Worm (Caenorhabditis elegans) whole organism, early embryonic: ENCODE results near the gene C56G3.2.

Source experiments
- F13C5.2 ChIP-seq: sonication (generic microtip); optimal IDR thresholded peaks from 2 replicates; lab custom pipeline; 2017; ENCODE audit warnings: mild to moderate bottlenecking, missing genetic modification characterization, inconsistent platforms, missing compliant biosample characterization
- ama-1 ChIP-seq: fragments of 150-350 bp; optimal IDR thresholded peaks from 2 replicates; lab custom pipeline; 2014
- ceh-13 ChIP-seq: fragments of 200-800 bp; sonication (Bioruptor generic); optimal IDR thresholded peaks from 2 replicates; lab custom pipeline; 2018; ENCODE audit warnings: mild to moderate bottlenecking, missing genetic modification characterization, missing compliant biosample characterization
- ceh-36 ChIP-seq: sonication (generic microtip); optimal IDR thresholded peaks from 2 replicates; lab custom pipeline; 2016; ENCODE audit warnings: missing genetic modification characterization, inconsistent platforms, missing compliant biosample characterization
- flt-1 ChIP-seq: fragments of 200-800 bp; sonication (Bioruptor generic); IDR thresholded peaks from 2 replicates; pipeline ENCODE4 v1.3.6; 2022; ENCODE audit warnings: missing genetic modification characterization, missing compliant biosample characterization
- hmbx-1 ChIP-seq: sonication (generic microtip); optimal IDR thresholded peaks from 2 replicates; lab custom pipeline; 2016; ENCODE audit warnings: mild to moderate bottlenecking, missing genetic modification characterization, missing compliant biosample characterization
- hnd-1 ChIP-seq: sonication (generic microtip); optimal IDR thresholded peaks from 2 replicates; lab custom pipeline; 2016; ENCODE audit warnings: missing genetic modification characterization, missing compliant biosample characterization
- pes-1 ChIP-seq: fragments of 200-800 bp; sonication (Bioruptor generic); IDR thresholded peaks from 2 replicates; pipeline ENCODE4 v1.3.6; 2022; ENCODE audit warnings: missing genetic modification reagents, missing genetic modification characterization, missing compliant biosample characterization
- sea-1 ChIP-seq: fragments of 200-800 bp; sonication (Bioruptor generic); conservative IDR thresholded peaks from 2 replicates; pipeline ENCODE4 v1.3.6; 2022; ENCODE audit warnings: missing genetic modification characterization, missing compliant biosample characterization
- tbx-11 ChIP-seq: fragments of 200-800 bp; sonication (Bioruptor generic); IDR thresholded peaks from 2 replicates; pipeline ENCODE4 v1.3.6; 2022; ENCODE audit warnings: missing genetic modification characterization, missing compliant biosample characterization
- tra-4 ChIP-seq: sonication (generic microtip); optimal IDR thresholded peaks from 2 replicates; lab custom pipeline; 2017; ENCODE audit warnings: missing genetic modification characterization, missing compliant biosample characterization

DNA sequence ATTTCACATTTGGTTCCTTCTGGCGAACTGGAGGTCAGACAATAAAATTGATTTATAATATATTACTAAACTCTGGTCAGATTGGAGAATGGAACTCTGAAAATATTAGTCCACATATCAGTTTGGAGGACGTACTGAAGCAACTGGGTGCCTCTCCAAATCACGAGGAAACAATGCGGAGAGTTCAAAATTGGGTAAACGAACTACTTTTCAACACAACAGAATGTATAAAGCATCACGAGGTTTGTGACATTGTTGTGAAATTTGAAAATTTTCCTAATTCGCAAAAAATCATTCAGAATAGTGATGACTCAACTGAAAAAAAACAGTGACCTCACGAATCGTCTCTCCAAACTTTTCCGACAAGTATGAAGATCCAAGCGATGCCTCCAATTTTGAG is 27.8 kb downstream of the C56G3.2 start, which contains the start of gene gad-2:
- TF ChIP-seq flt-1 (GFP tag; lab: Robert Waterston, UW), result no peak
- no peak for TF ChIP-seq ama-1 (lab: Kevin White, UChicago)
- no peak for TF ChIP-seq pes-1 (GFP tag; lab: Robert Waterston, UW)
- TF ChIP-seq tbx-11 (GFP tag; lab: Robert Waterston, UW), result no peak
- TF ChIP-seq ceh-13 (GFP tag; lab: Kevin White, UChicago), result no peak
- TF ChIP-seq ceh-36 (tag; lab: Kevin White, UChicago), result no peak
- TF ChIP-seq sea-1 (GFP tag; lab: Robert Waterston, UW), result no peak
- no peak for TF ChIP-seq hnd-1 (tag; lab: Kevin White, UChicago)
- TF ChIP-seq hmbx-1 (tag; lab: Kevin White, UChicago), result no peak
- no peak for TF ChIP-seq tra-4 (tag; lab: Kevin White, UChicago)
- no peak for TF ChIP-seq F13C5.2 (tag; lab: Kevin White, UChicago)
